Worm (Caenorhabditis elegans): ENCODE measurements around the gene C28D4.10.

ce11 chrIV:9734861-9735260, 3.4 kb upstream of the C28D4.10 start:
- no peak for TF ChIP-seq zag-1 (tag; optimal IDR thresholded peaks at IDR 0.05)
- TF ChIP-seq irx-1 (tag; optimal IDR thresholded peaks at IDR 0.05), result no peak
- TF ChIP-seq unc-62 (GFP tag; optimal IDR thresholded peaks at IDR 0.05), result no peak
- TF ChIP-seq ceh-90 (tag; optimal IDR thresholded peaks at IDR 0.05), result no peak
